Fruit fly (Drosophila melanogaster) whole organism, embryonic: ENCODE data around the gene Polr3I.
A peak's percentile ranks its signal among the peaks of the same experiment; 100 is the strongest.

ENCODE experiments used
- Bteb2 ChIP-seq: fragments of 200-800 bp; sonication (Bioruptor generic); optimal IDR thresholded peaks from 2 replicates; lab custom pipeline; 2016; ENCODE audit warnings: missing biosample characterization, missing genetic modification characterization
- CG10565 ChIP-seq: fragments of 200-800 bp; sonication (Bioruptor generic); optimal IDR thresholded peaks from 3 replicates; lab custom pipeline; 2016; ENCODE audit warnings: missing biosample characterization, mild to moderate bottlenecking, missing genetic modification characterization
- CG10979 ChIP-seq: fragments of 200-800 bp; sonication (Bioruptor generic); optimal IDR thresholded peaks from 2 replicates; lab custom pipeline; 2018; ENCODE audit warnings: missing biosample characterization, mild to moderate bottlenecking, missing genetic modification characterization, moderate library complexity
- CG12299 ChIP-seq: fragments of 200-800 bp; sonication (Bioruptor generic); optimal IDR thresholded peaks from 2 replicates; lab custom pipeline; 2018; ENCODE audit warnings: missing biosample characterization, mild to moderate bottlenecking, missing genetic modification characterization
- CG14050 ChIP-seq: fragments of 200-800 bp; sonication (Bioruptor generic); IDR thresholded peaks from 3 replicates; pipeline ENCODE4 v1.3.6; 2022; ENCODE audit warnings: missing biosample characterization, missing genetic modification characterization
- CG14710 ChIP-seq: fragments of 200-800 bp; sonication (Bioruptor generic); optimal IDR thresholded peaks from 3 replicates; lab custom pipeline; 2019; ENCODE audit warnings: missing biosample characterization, mild to moderate bottlenecking, missing genetic modification characterization, moderate library complexity
- CG17802 ChIP-seq: fragments of 200-800 bp; sonication (Bioruptor generic); optimal IDR thresholded peaks from 2 replicates; lab custom pipeline; 2018; ENCODE audit warnings: missing biosample characterization, mild to moderate bottlenecking, missing genetic modification characterization, moderate library complexity
- CG18262 ChIP-seq: fragments of 200-800 bp; optimal IDR thresholded peaks from 3 replicates; lab custom pipeline; 2019; ENCODE audit warnings: missing biosample characterization, mild to moderate bottlenecking, missing genetic modification characterization, moderate library complexity
- CG2116 ChIP-seq: fragments of 200-800 bp; sonication (Bioruptor generic); optimal IDR thresholded peaks from 3 replicates; lab custom pipeline; 2018; ENCODE audit warnings: missing biosample characterization, mild to moderate bottlenecking, missing genetic modification characterization
- CG2129 ChIP-seq: fragments of 200-800 bp; sonication (Bioruptor generic); IDR thresholded peaks from 2 replicates; pipeline ENCODE4 v1.3.6; 2022; ENCODE audit warnings: missing biosample characterization, missing genetic modification characterization; ENCODE audit not compliant: partially characterized antibody
- CG2712 ChIP-seq: fragments of 200-800 bp; optimal IDR thresholded peaks from 3 replicates; lab custom pipeline; 2019; ENCODE audit warnings: missing biosample characterization, mild to moderate bottlenecking, missing genetic modification characterization, moderate library complexity
- CG31388 ChIP-seq: fragments of 200-800 bp; sonication (Bioruptor generic); optimal IDR thresholded peaks from 2 replicates; lab custom pipeline; 2016; ENCODE audit warnings: missing biosample characterization, missing genetic modification characterization
- CG34224 ChIP-seq: fragments of 200-800 bp; sonication (Bioruptor generic); IDR thresholded peaks from 3 replicates; pipeline ENCODE4 v1.3.6; 2022; ENCODE audit warnings: missing biosample characterization, missing genetic modification characterization; ENCODE audit not compliant: partially characterized antibody
- CG42726 ChIP-seq: fragments of 200-800 bp; sonication (Bioruptor generic); IDR thresholded peaks from 2 replicates; pipeline ENCODE4 v1.3.6; 2022; ENCODE audit warnings: missing biosample characterization, missing genetic modification characterization; ENCODE audit not compliant: partially characterized antibody
- CG4360 ChIP-seq: fragments of 200-800 bp; sonication (Bioruptor generic); IDR thresholded peaks from 2 replicates; pipeline ENCODE4 v1.3.6; 2022; ENCODE audit warnings: missing biosample characterization, missing genetic modification characterization
- CG4424 ChIP-seq: fragments of 200-800 bp; sonication (Bioruptor generic); optimal IDR thresholded peaks from 3 replicates; lab custom pipeline; 2016; ENCODE audit warnings: missing biosample characterization, missing genetic modification characterization
- CG8944 ChIP-seq: fragments of 200-800 bp; sonication (Bioruptor generic); optimal IDR thresholded peaks from 3 replicates; lab custom pipeline; 2016; ENCODE audit warnings: missing biosample characterization, missing genetic modification characterization
- CG9215 ChIP-seq: fragments of 200-800 bp; sonication (Bioruptor generic); IDR thresholded peaks from 2 replicates; pipeline ENCODE4 v1.3.6; 2022; ENCODE audit warnings: missing biosample characterization, missing genetic modification characterization
- Dbx ChIP-seq: fragments of 200-800 bp; sonication (Bioruptor generic); IDR thresholded peaks from 3 replicates; pipeline ENCODE4 v1.3.6; 2022; ENCODE audit warnings: missing biosample characterization, missing genetic modification characterization
- Ets65A ChIP-seq: fragments of 200-800 bp; sonication (Bioruptor generic); peaks from one replicate; lab custom pipeline; 2016; ENCODE audit warnings: missing biosample characterization, missing genetic modification characterization
- Fer3 ChIP-seq: fragments of 200-800 bp; sonication (Bioruptor generic); optimal IDR thresholded peaks from 2 replicates; lab custom pipeline; 2018; ENCODE audit warnings: missing biosample characterization, mild to moderate bottlenecking, missing genetic modification characterization, moderate library complexity
- Hr51 ChIP-seq, 2 experiments: fragments of 200-800 bp; sonication (Bioruptor generic); optimal IDR thresholded peaks; 2 replicates in 1 of 2; 3 replicates in 1 of 2; lab custom pipeline; 2016 to 2018; ENCODE audit warnings: missing biosample characterization in 2 of 2, missing genetic modification characterization in 2 of 2, mild to moderate bottlenecking in 1 of 2, moderate library complexity in 1 of 2
- Hr78 ChIP-seq, 2 experiments: fragments of 200-800 bp in 1 of 2; fragments of >200 bp in 1 of 2; sonication (Bioruptor generic) in 1 of 2; optimal IDR thresholded peaks; 2 replicates each; lab custom pipeline; 2017 to 2019; ENCODE audit warnings: missing biosample characterization in 2 of 2, missing genetic modification characterization in 2 of 2, mild to moderate bottlenecking in 1 of 2, moderate library complexity in 1 of 2
- Lim3 ChIP-seq: fragments of 200-800 bp; sonication (Bioruptor generic); IDR thresholded peaks from 2 replicates; pipeline ENCODE4 v1.3.6; 2022; ENCODE audit warnings: missing biosample characterization, missing genetic modification characterization
- Med ChIP-seq: fragments of 200-800 bp; sonication (Bioruptor generic); peaks from one replicate; lab custom pipeline; 2016; ENCODE audit warnings: missing biosample characterization, missing genetic modification characterization, mild to moderate bottlenecking, inconsistent platforms, moderate library complexity
- NK7.1 ChIP-seq: fragments of 200-800 bp; sonication (Bioruptor generic); optimal IDR thresholded peaks from 3 replicates; lab custom pipeline; 2016; ENCODE audit warnings: missing biosample characterization, missing genetic modification characterization
- Oli ChIP-seq: fragments of 200-800 bp; sonication (Bioruptor generic); optimal IDR thresholded peaks from 2 replicates; lab custom pipeline; 2018; ENCODE audit warnings: missing biosample characterization, mild to moderate bottlenecking, missing genetic modification characterization, moderate library complexity
- Optix ChIP-seq: fragments of 200-800 bp; sonication (Bioruptor generic); IDR thresholded peaks from 3 replicates; pipeline ENCODE4 v1.3.6; 2022; ENCODE audit warnings: missing biosample characterization, missing genetic modification characterization
- Pdp1 ChIP-seq, 2 experiments: fragments of 200-800 bp; sonication (Bioruptor generic); optimal IDR thresholded peaks; 3 replicates each; lab custom pipeline; 2016; ENCODE audit warnings: missing biosample characterization in 2 of 2, missing genetic modification characterization in 2 of 2, mild to moderate bottlenecking in 1 of 2, moderate library complexity in 1 of 2
- Rfx ChIP-seq: fragments of 200-800 bp; sonication (Bioruptor generic); IDR thresholded peaks from 2 replicates; pipeline ENCODE4 v1.3.6; 2022; ENCODE audit warnings: missing biosample characterization, missing genetic modification characterization
- Scr ChIP-seq: fragments of 200-800 bp; sonication (Bioruptor generic); IDR thresholded peaks from 2 replicates; pipeline ENCODE4 v1.3.6; 2022; ENCODE audit warnings: missing biosample characterization, missing genetic modification characterization; ENCODE audit not compliant: partially characterized antibody
- Sox100B ChIP-seq: fragments of 200-800 bp; sonication (Bioruptor generic); optimal IDR thresholded peaks from 3 replicates; lab custom pipeline; 2018; ENCODE audit warnings: missing biosample characterization, mild to moderate bottlenecking, missing genetic modification characterization
- Usf ChIP-seq: fragments of 200-800 bp; sonication (Bioruptor generic); optimal IDR thresholded peaks from 2 replicates; lab custom pipeline; 2017; ENCODE audit warnings: missing genotype, missing biosample characterization, missing genetic modification characterization
- Xrp1 ChIP-seq: fragments of 200-800 bp; sonication (Bioruptor generic); IDR thresholded peaks from 2 replicates; pipeline ENCODE4 v1.3.6; 2022; ENCODE audit warnings: missing biosample characterization, missing genetic modification characterization
- YL-1 ChIP-seq: fragments of 200-800 bp; sonication (Bioruptor generic); optimal IDR thresholded peaks from 3 replicates; lab custom pipeline; 2017; ENCODE audit warnings: missing biosample characterization, mild to moderate bottlenecking, missing genetic modification characterization
- cato ChIP-seq: fragments of 200-800 bp; sonication (Bioruptor generic); optimal IDR thresholded peaks from 2 replicates; lab custom pipeline; 2016; ENCODE audit warnings: missing biosample characterization, missing genetic modification characterization, borderline replicate concordance
- dysf ChIP-seq: fragments of 200-800 bp; sonication (Bioruptor generic); IDR thresholded peaks from 3 replicates; pipeline ENCODE4 v1.3.6; 2022; ENCODE audit warnings: missing biosample characterization, missing genetic modification characterization
- gem ChIP-seq: fragments of 200-800 bp; sonication (Bioruptor generic); optimal IDR thresholded peaks from 2 replicates; lab custom pipeline; 2019; ENCODE audit warnings: missing biosample characterization, mild to moderate bottlenecking, missing genetic modification characterization, moderate library complexity
- hbn ChIP-seq: fragments of 200-800 bp; sonication (Bioruptor generic); IDR thresholded peaks from 2 replicates; pipeline ENCODE4 v1.3.6; 2022; ENCODE audit warnings: missing biosample characterization, missing genetic modification characterization; ENCODE audit not compliant: partially characterized antibody
- jumu ChIP-seq: fragments of 200-800 bp; sonication (Bioruptor generic); optimal IDR thresholded peaks from 3 replicates; lab custom pipeline; 2016; ENCODE audit warnings: missing biosample characterization, missing genetic modification characterization
- oc ChIP-seq: fragments of 200-800 bp; sonication (Bioruptor generic); optimal IDR thresholded peaks from 2 replicates; lab custom pipeline; 2018; ENCODE audit warnings: missing biosample characterization, mild to moderate bottlenecking, missing genetic modification characterization, moderate library complexity
- onecut ChIP-seq: fragments of 200-800 bp; sonication (Bioruptor generic); IDR thresholded peaks from 2 replicates; pipeline ENCODE4 v1.3.6; 2022; ENCODE audit warnings: missing biosample characterization, missing genetic modification characterization
- phol ChIP-seq: fragments of 200-800 bp; sonication (Bioruptor generic); optimal IDR thresholded peaks from 3 replicates; lab custom pipeline; 2018; ENCODE audit warnings: missing biosample characterization, mild to moderate bottlenecking, missing genetic modification characterization, moderate library complexity
- pros ChIP-seq: fragments of 200-800 bp; sonication (Bioruptor generic); optimal IDR thresholded peaks from 3 replicates; lab custom pipeline; 2019; ENCODE audit warnings: missing biosample characterization, mild to moderate bottlenecking, missing genetic modification characterization, moderate library complexity
- ranshi ChIP-seq: fragments of 200-800 bp; sonication (Bioruptor generic); IDR thresholded peaks from 2 replicates; pipeline ENCODE4 v1.3.6; 2022; ENCODE audit warnings: missing biosample characterization, missing genetic modification characterization
- row ChIP-seq: fragments of 200-800 bp; sonication (Bioruptor generic); IDR thresholded peaks from 3 replicates; pipeline ENCODE4 v1.3.6; 2022; ENCODE audit warnings: missing biosample characterization, missing genetic modification characterization
- salm ChIP-seq: fragments of 200-800 bp; sonication (Bioruptor generic); optimal IDR thresholded peaks from 2 replicates; lab custom pipeline; 2018; ENCODE audit warnings: missing biosample characterization, mild to moderate bottlenecking, missing genetic modification characterization
- sens ChIP-seq: fragments of 200-800 bp; sonication (Bioruptor generic); peaks from one replicate; lab custom pipeline; 2016; ENCODE audit warnings: missing biosample characterization, missing genetic modification characterization
- wor ChIP-seq: fragments of 200-800 bp; sonication (Bioruptor generic); IDR thresholded peaks from 2 replicates; pipeline ENCODE4 v1.3.6; 2022; ENCODE audit warnings: missing biosample characterization, missing genetic modification characterization

Gene Polr3I

DNA sequence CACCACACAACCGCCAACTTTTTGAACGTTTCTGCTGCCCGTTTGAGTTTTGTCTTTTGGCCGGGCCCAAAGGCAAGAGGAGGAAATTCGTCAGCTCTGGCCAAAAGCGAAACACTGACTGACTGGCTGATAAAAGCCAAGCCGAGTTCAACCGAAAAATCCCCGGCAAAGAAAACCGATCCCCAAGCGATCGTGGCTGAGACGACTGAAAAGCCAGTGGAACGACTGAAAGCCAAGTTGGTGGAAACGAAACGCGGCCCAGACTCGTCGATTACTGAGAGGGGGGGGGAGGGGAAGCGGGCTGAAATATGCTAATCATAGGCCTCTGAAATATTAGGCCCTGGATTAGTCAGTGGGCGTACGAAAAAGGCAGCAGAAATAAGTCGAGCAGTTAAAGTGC lies 8.0 kb upstream of the Polr3I start, which contains the start of gene CG13003 (continued):
- TF ChIP-seq ranshi (no peak), dysf (0 out of 3 replicates have a peak, but pooled peaks have one; percentile 15), oc (tag; lab: Kevin White, UChicago) (peak; percentile 54), Rfx (GFP tag; lab: Robert Waterston, UW) (peak; percentile 29; the same call in 1 of the 2 replicates)

- TF ChIP-seq NK7.1 (GFP tag; lab: Kevin White, UChicago) (no peak), CG9215 (GFP tag; lab: Robert Waterston, UW) (no peak), phol (tag; lab: Kevin White, UChicago) (peak; percentile 22), Dbx (GFP tag; lab: Robert Waterston, UW) (no peak), Optix (GFP tag; lab: Robert Waterston, UW) (no peak), CG4360 (GFP tag; lab: Robert Waterston, UW) (no peak), CG10979 (peak; percentile 47), Scr (GFP tag; lab: Robert Waterston, UW) (no peak), CG18262 (tag; lab: Kevin White, UChicago) (peak; percentile 18), hbn (GFP tag; lab: Robert Waterston, UW) (no peak), Ets65A (peak; percentile 80), CG14050 (no peak), Fer3 (no peak), Pdp1 (GFP tag; optimal IDR thresholded peaks at IDR 0.05; lab: Kevin White, UChicago) (peak in 1 of 2 experiments; percentile 19), CG42726 (GFP tag; lab: Robert Waterston, UW) (no peak), salm (tag; lab: Kevin White, UChicago) (no peak), CG12299 (tag; lab: Kevin White, UChicago) (no peak), sens (GFP tag; lab: Kevin White, UChicago) (peak; percentile 43), Usf (GFP tag; lab: Kevin White, UChicago) (no peak), CG14710 (tag; lab: Kevin White, UChicago) (peak; percentile 23), cato (GFP tag; lab: Kevin White, UChicago) (no peak), CG8944 (GFP tag; lab: Kevin White, UChicago) (no peak), gem (peak; percentile 23), CG17802 (tag; lab: Kevin White, UChicago) (no peak), Sox100B (GFP tag; lab: Kevin White, UChicago) (peak; percentile 15), Bteb2 (no peak), CG4424 (GFP tag; lab: Kevin White, UChicago) (peak; percentile 1), CG2116 (GFP tag; lab: Kevin White, UChicago) (no peak), jumu (GFP tag; lab: Kevin White, UChicago) (no peak), CG34224 (GFP tag; lab: Robert Waterston, UW) (no peak), CG2129 (no peak), Med (GFP tag; lab: Kevin White, UChicago) (peak; percentile 68), Xrp1 (GFP tag; lab: Robert Waterston, UW) (peak; percentile 13; the same call in 1 of the 2 replicates), CG31388 (no peak), row (GFP tag; lab: Robert Waterston, UW) (no peak), dysf (no peak), Hr51 (GFP tag; optimal IDR thresholded peaks at IDR 0.05; lab: Kevin White, UChicago) (no peak), Lim3 (GFP tag; lab: Robert Waterston, UW) (no peak), onecut (GFP tag; lab: Robert Waterston, UW) (no peak), Hr78 (GFP tag; optimal IDR thresholded peaks at IDR 0.05; lab: Kevin White, UChicago) (no peak), CG2712 (tag; lab: Kevin White, UChicago) (peak; percentile 7), wor (GFP tag; lab: Robert Waterston, UW) (no peak), pros (no peak), YL-1 (GFP tag; lab: Kevin White, UChicago) (no peak), Oli (tag; lab: Kevin White, UChicago) (peak; percentile 3), CG10565 (GFP tag; lab: Kevin White, UChicago) (no peak)
Observed at dm6 chrX:16880013-16880412, 4.4 kb upstream of the Polr3I start.
